Fruit fly (Drosophila melanogaster) whole organism, pupa: Measurements from ENCODE around the gene CG11562.
A peak's percentile ranks its signal among the peaks of the same experiment; 100 is the strongest.

Source experiments
- CG10348 ChIP-seq: fragments of 200-800 bp; sonication (Bioruptor generic); IDR thresholded peaks from 2 replicates; pipeline ENCODE4 v1.3.6; 2022; ENCODE audit warnings: missing biosample characterization, missing genetic modification characterization
- CG12605 ChIP-seq: fragments of 200-800 bp; sonication (Bioruptor generic); IDR thresholded peaks from 2 replicates; pipeline ENCODE4 v1.3.6; 2022; ENCODE audit warnings: missing biosample characterization, missing genetic modification characterization
- CG13204 ChIP-seq: fragments of 200-800 bp; sonication (Bioruptor generic); optimal IDR thresholded peaks from 2 replicates; lab custom pipeline; 2018; ENCODE audit warnings: missing biosample characterization, mild to moderate bottlenecking, missing genetic modification characterization, moderate library complexity
- CG14655 ChIP-seq: fragments of 200-800 bp; sonication (Bioruptor generic); optimal IDR thresholded peaks from 3 replicates; lab custom pipeline; 2017; ENCODE audit warnings: mild to moderate bottlenecking, missing biosample characterization, missing genetic modification reagents, missing genetic modification characterization
- CG15710 ChIP-seq: fragments of 200-800 bp; sonication (Bioruptor generic); optimal IDR thresholded peaks from 2 replicates; lab custom pipeline; 2018; ENCODE audit warnings: missing biosample characterization, mild to moderate bottlenecking, missing genetic modification characterization, moderate library complexity
- CG17806 ChIP-seq: fragments of 200-800 bp; sonication (Bioruptor generic); optimal IDR thresholded peaks from 2 replicates; lab custom pipeline; 2018; ENCODE audit warnings: missing biosample characterization, mild to moderate bottlenecking, missing genetic modification characterization, moderate library complexity
- CG32121 ChIP-seq: fragments of 200-800 bp; sonication (Bioruptor generic); IDR thresholded peaks from 2 replicates; pipeline ENCODE4 v1.3.6; 2022; ENCODE audit warnings: missing biosample characterization, missing genetic modification characterization
- CG34367 ChIP-seq: fragments of 200-800 bp; sonication (Bioruptor generic); optimal IDR thresholded peaks from 2 replicates; lab custom pipeline; 2018; ENCODE audit warnings: missing biosample characterization, mild to moderate bottlenecking, missing genetic modification characterization
- CG4496 ChIP-seq: fragments of 200-800 bp; sonication (Bioruptor generic); IDR thresholded peaks from 3 replicates; pipeline ENCODE4 v1.3.6; 2022; ENCODE audit warnings: missing biosample characterization, missing genetic modification characterization
- CG8159 ChIP-seq: fragments of 200-800 bp; sonication (Bioruptor generic); optimal IDR thresholded peaks from 3 replicates; lab custom pipeline; 2018; ENCODE audit warnings: missing biosample characterization, mild to moderate bottlenecking, missing genetic modification characterization, moderate library complexity
- CG8301 ChIP-seq: fragments of 200-800 bp; sonication (Bioruptor generic); optimal IDR thresholded peaks from 2 replicates; lab custom pipeline; 2018; ENCODE audit warnings: missing biosample characterization, mild to moderate bottlenecking, missing genetic modification characterization
- CG9948 ChIP-seq: fragments of 200-800 bp; sonication (Bioruptor generic); optimal IDR thresholded peaks from 2 replicates; lab custom pipeline; 2018; ENCODE audit warnings: missing biosample characterization, mild to moderate bottlenecking, missing genetic modification characterization, moderate library complexity
- D1 ChIP-seq: fragments of 200-800 bp; sonication (Bioruptor generic); optimal IDR thresholded peaks from 2 replicates; lab custom pipeline; 2018; ENCODE audit warnings: missing biosample characterization, mild to moderate bottlenecking, missing genetic modification characterization, moderate library complexity
- EcR ChIP-seq: fragments of 200-800 bp; sonication (Bioruptor generic); optimal IDR thresholded peaks from 3 replicates; lab custom pipeline; 2019; ENCODE audit warnings: missing biosample characterization, missing genetic modification characterization, mild to moderate bottlenecking, moderate library complexity, missing genetic modification reagents
- Ets98B ChIP-seq: fragments of 200-800 bp; sonication (Bioruptor generic); IDR thresholded peaks from 2 replicates; pipeline ENCODE4 v1.3.6; 2022; ENCODE audit warnings: missing biosample characterization, missing genetic modification characterization
- Pif1A ChIP-seq: fragments of 200-800 bp; sonication (Bioruptor generic); optimal IDR thresholded peaks from 3 replicates; lab custom pipeline; 2016; ENCODE audit warnings: missing biosample characterization, missing genetic modification characterization
- Pif1B ChIP-seq: fragments of 200-800 bp; sonication (Bioruptor generic); optimal IDR thresholded peaks from 3 replicates; lab custom pipeline; 2016; ENCODE audit warnings: missing biosample characterization, missing genetic modification characterization
- Snoo ChIP-seq: fragments of 200-800 bp; sonication (Bioruptor generic); optimal IDR thresholded peaks from 3 replicates; lab custom pipeline; 2017; ENCODE audit warnings: missing biosample characterization, mild to moderate bottlenecking, missing genetic modification characterization, inconsistent platforms
- fd96Ca ChIP-seq: fragments of 200-800 bp; sonication (Bioruptor generic); IDR thresholded peaks from 3 replicates; pipeline ENCODE4 v1.3.6; 2022; ENCODE audit warnings: missing biosample characterization, missing genetic modification characterization
- gl ChIP-seq: fragments of 200-800 bp; sonication (Bioruptor generic); optimal IDR thresholded peaks from 2 replicates; lab custom pipeline; 2018; ENCODE audit warnings: missing biosample characterization, mild to moderate bottlenecking, missing genetic modification characterization
- rn ChIP-seq: fragments of 200-800 bp; sonication (Bioruptor generic); IDR thresholded peaks from 2 replicates; pipeline ENCODE4 v1.3.6; 2022; ENCODE audit warnings: missing biosample characterization, missing genetic modification characterization

CG11562 gene

DNA sequence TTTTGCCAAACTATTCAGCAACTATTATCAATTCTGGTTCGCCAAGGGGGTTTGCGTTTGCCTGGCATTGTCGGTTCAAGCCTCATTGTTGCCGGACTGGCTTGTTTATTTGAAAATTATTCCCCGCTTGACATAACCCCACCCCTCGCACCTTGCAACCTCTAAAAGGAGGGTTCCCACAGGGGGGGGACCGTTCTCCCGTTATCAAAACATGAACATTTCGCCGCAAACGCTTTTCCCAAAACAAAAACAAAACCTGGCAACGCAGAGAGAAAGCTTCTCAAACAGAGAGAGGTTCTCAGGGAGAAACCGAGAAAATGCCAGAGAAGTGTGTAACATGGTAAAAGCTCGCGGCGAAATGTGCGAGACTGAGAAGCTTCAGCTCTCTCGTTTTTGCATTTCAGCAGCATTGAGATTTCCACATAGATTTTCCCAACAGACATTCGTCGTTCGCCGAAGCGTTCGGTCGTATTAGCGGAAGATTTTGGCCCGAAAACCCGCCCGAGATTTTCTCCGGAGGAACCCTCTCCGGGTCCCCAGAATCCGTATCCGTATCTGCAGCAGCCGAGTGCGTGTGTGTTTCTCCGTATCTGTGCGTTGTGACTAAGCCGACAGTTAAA, 17.7 kb downstream of the CG11562 start:
- no peak for TF ChIP-seq CG8301 (tag; lab: Kevin White, UChicago)
- TF ChIP-seq CG15710 (tag; lab: Kevin White, UChicago): no peak
- TF ChIP-seq fd96Ca (GFP tag; lab: Robert Waterston, UW): 0 out of 3 replicates have a peak, but pooled peaks have one; percentile 14
- no peak for TF ChIP-seq Snoo (tag; lab: Kevin White, UChicago)
- peak; percentile 55; the same call in 2 of the 3 replicates for TF ChIP-seq CG4496
- TF ChIP-seq CG12605 (GFP tag; lab: Robert Waterston, UW): 0 out of 2 replicates have a peak, but pooled peaks have one; percentile 35
- peak; percentile 50 for TF ChIP-seq Ets98B (GFP tag; lab: Robert Waterston, UW)
- TF ChIP-seq CG17806 (tag; lab: Kevin White, UChicago): no peak

dm6 chr2L:319159-319558, 26.9 kb downstream of the CG11562 start, which contains the start of gene CG11912:
Gene CG11912 (minus strand): TSS chr2L:319259.
- TF ChIP-seq CG8159 (tag; lab: Kevin White, UChicago): no peak
- no peak for TF ChIP-seq D1
- no peak for TF ChIP-seq CG17806 (tag; lab: Kevin White, UChicago)
- TF ChIP-seq CG13204 (GFP tag; lab: Kevin White, UChicago): no peak
- no peak for TF ChIP-seq CG9948 (tag; lab: Kevin White, UChicago)
- no peak for TF ChIP-seq Snoo (tag; lab: Kevin White, UChicago)
- no peak for TF ChIP-seq rn
- TF ChIP-seq CG15710 (tag; lab: Kevin White, UChicago): no peak
- TF ChIP-seq CG10348 (GFP tag; lab: Robert Waterston, UW): no peak
- TF ChIP-seq CG8301 (tag; lab: Kevin White, UChicago): no peak
- TF ChIP-seq gl: no peak
- TF ChIP-seq CG34367 (tag; lab: Kevin White, UChicago): no peak
- TF ChIP-seq CG32121 (GFP tag; lab: Robert Waterston, UW): no peak
- TF ChIP-seq, all 21 proteins: peak for 0

- no peak for TF ChIP-seq Pif1B (GFP tag; lab: Kevin White, UChicago)
- no peak for TF ChIP-seq CG8301 (tag; lab: Kevin White, UChicago)
- TF ChIP-seq Snoo (tag; lab: Kevin White, UChicago): no peak
These were observed 27.5 kb downstream of the CG11562 start for dm6 chr2L:319745-320144.

- TF ChIP-seq D1 (no peak), Ets98B (GFP tag; lab: Robert Waterston, UW) (no peak), rn (no peak), CG34367 (tag; lab: Kevin White, UChicago) (no peak), CG14655 (GFP tag; lab: Kevin White, UChicago) (no peak), CG9948 (tag; lab: Kevin White, UChicago) (no peak), EcR (GFP tag; lab: Kevin White, UChicago) (no peak), CG10348 (GFP tag; lab: Robert Waterston, UW) (no peak)
These were observed 28.9 kb downstream of the CG11562 start, which contains the start of gene CG11911 for dm6 chr2L:321148-321547. Gene CG11911 (minus strand): TSS chr2L:321248.

dm6 chr2L:321793-322192, 29.6 kb downstream of the CG11562 start, which contains the start of gene CG33127:
Gene CG33127 (plus strand): TSS chr2L:322101.
- no peak for TF ChIP-seq CG9948 (tag; lab: Kevin White, UChicago)
- no peak for TF ChIP-seq CG8159 (tag; lab: Kevin White, UChicago)
- TF ChIP-seq CG12605 (GFP tag; lab: Robert Waterston, UW): no peak
- no peak for TF ChIP-seq CG13204 (GFP tag; lab: Kevin White, UChicago)
- no peak for TF ChIP-seq CG10348 (GFP tag; lab: Robert Waterston, UW)
- no peak for TF ChIP-seq CG17806 (tag; lab: Kevin White, UChicago)
- TF ChIP-seq Ets98B (GFP tag; lab: Robert Waterston, UW): no peak
- TF ChIP-seq Pif1B (GFP tag; lab: Kevin White, UChicago): no peak
- TF ChIP-seq CG32121 (GFP tag; lab: Robert Waterston, UW): no peak
- TF ChIP-seq rn: no peak
- TF ChIP-seq D1: no peak
- TF ChIP-seq CG8301 (tag; lab: Kevin White, UChicago): no peak

- TF ChIP-seq Snoo (tag; lab: Kevin White, UChicago) (no peak), CG32121 (GFP tag; lab: Robert Waterston, UW) (no peak), CG34367 (tag; lab: Kevin White, UChicago) (no peak), Pif1A (GFP tag; lab: Kevin White, UChicago) (no peak), CG9948 (tag; lab: Kevin White, UChicago) (no peak), fd96Ca (GFP tag; lab: Robert Waterston, UW) (no peak), CG8159 (tag; lab: Kevin White, UChicago) (no peak), Pif1B (GFP tag; lab: Kevin White, UChicago) (no peak), CG4496 (no peak), EcR (GFP tag; lab: Kevin White, UChicago) (no peak), CG12605 (GFP tag; lab: Robert Waterston, UW) (no peak), CG10348 (GFP tag; lab: Robert Waterston, UW) (no peak)
These were observed 30.7 kb downstream of the CG11562 start for dm6 chr2L:322915-323314.
